Worm (Caenorhabditis elegans) whole organism, young adult: ENCODE results near the gene dohh-1.

Experiments used
- B0019.2 ChIP-seq: fragments of 200-800 bp; sonication (Bioruptor generic); conservative IDR thresholded peaks from 2 replicates; pipeline ENCODE4 v1.3.6; 2022; ENCODE audit warnings: missing genetic modification reagents, missing genetic modification characterization, missing compliant biosample characterization
- B0035.1 ChIP-seq: sonication (generic microtip); optimal IDR thresholded peaks from 2 replicates; lab custom pipeline; 2016; ENCODE audit warnings: missing genetic modification characterization, mild to moderate bottlenecking, missing compliant biosample characterization, missing genotype, missing genetic modification reagents
- C06A6.2 ChIP-seq: fragments of 200-800 bp; sonication (Bioruptor generic); conservative IDR thresholded peaks from 2 replicates; pipeline ENCODE4 v1.3.6; 2022; ENCODE audit warnings: missing genetic modification characterization, missing compliant biosample characterization
- F10E7.11 ChIP-seq: sonication (generic microtip); optimal IDR thresholded peaks from 2 replicates; lab custom pipeline; 2017; ENCODE audit warnings: mild to moderate bottlenecking, missing genetic modification characterization, moderate library complexity, missing compliant biosample characterization
- F22D6.2 ChIP-seq: sonication (generic microtip); optimal IDR thresholded peaks from 2 replicates; lab custom pipeline; 2016; ENCODE audit warnings: mild to moderate bottlenecking, missing genetic modification characterization, missing compliant biosample characterization
- F37B4.10 ChIP-seq: fragments of 200-800 bp; sonication (Bioruptor generic); IDR thresholded peaks from 2 replicates; pipeline ENCODE4 v1.3.6; 2022; ENCODE audit warnings: missing genetic modification characterization, missing compliant biosample characterization
- F49E8.2 ChIP-seq: sonication (generic microtip); optimal IDR thresholded peaks from 3 replicates; lab custom pipeline; 2017; ENCODE audit warnings: missing genetic modification characterization, mild to moderate bottlenecking, missing compliant biosample characterization, antibody characterized with exemption, moderate library complexity; ENCODE audit not compliant: insufficient read depth
- F55B11.4 ChIP-seq: sonication (generic microtip); optimal IDR thresholded peaks from 2 replicates; lab custom pipeline; 2016; ENCODE audit warnings: missing compliant biosample characterization, missing genetic modification characterization, borderline replicate concordance; ENCODE audit not compliant: insufficient read depth
- F57C9.4 ChIP-seq: sonication (generic microtip); optimal IDR thresholded peaks from 2 replicates; lab custom pipeline; 2017; ENCODE audit warnings: mild to moderate bottlenecking, missing genetic modification characterization, missing compliant biosample characterization
- K11D2.4 ChIP-seq: fragments of 200-800 bp; sonication (Bioruptor generic); IDR thresholded peaks from 2 replicates; pipeline ENCODE4 v1.3.6; 2022; ENCODE audit warnings: missing genetic modification reagents, missing genetic modification characterization, missing compliant biosample characterization
- T26A5.8 ChIP-seq: sonication (generic microtip); optimal IDR thresholded peaks from 2 replicates; lab custom pipeline; 2016; ENCODE audit warnings: missing genetic modification characterization, missing compliant biosample characterization
- Y53F4B.3 ChIP-seq: fragments of 200-800 bp; sonication (Bioruptor generic); IDR thresholded peaks from 2 replicates; pipeline ENCODE4 v1.3.6; 2022; ENCODE audit warnings: missing genetic modification reagents, missing genetic modification characterization, missing compliant biosample characterization
- akir-1 ChIP-seq: fragments of 200-800 bp; sonication (Bioruptor generic); optimal IDR thresholded peaks from 2 replicates; lab custom pipeline; 2018; ENCODE audit warnings: mild to moderate bottlenecking, missing genetic modification characterization, moderate library complexity, missing compliant biosample characterization
- ama-1 ChIP-seq, 3 experiments: fragments of 150-350 bp in 1 of 3; sonication (generic microtip) in 2 of 3; optimal IDR thresholded peaks; 2 replicates each; lab custom pipeline; 2014 to 2018; ENCODE audit warnings: missing biosample characterization in 2 of 3, missing genetic modification characterization in 2 of 3, missing genetic modification reagents in 2 of 3
- aptf-3 ChIP-seq: fragments of 200-800 bp; sonication (Bioruptor generic); IDR thresholded peaks from 2 replicates; pipeline ENCODE4 v1.3.6; 2022; ENCODE audit warnings: missing genetic modification characterization, missing compliant biosample characterization
- bed-2 ChIP-seq: fragments of 200-800 bp; sonication (Bioruptor generic); IDR thresholded peaks from 2 replicates; pipeline ENCODE4 v1.3.6; 2022; ENCODE audit warnings: missing genetic modification reagents, missing genetic modification characterization, missing compliant biosample characterization
- cebp-2 ChIP-seq: fragments of 200-800 bp; sonication (Bioruptor generic); IDR thresholded peaks from 2 replicates; pipeline ENCODE4 v1.3.6; 2022; ENCODE audit warnings: missing genetic modification characterization, missing compliant biosample characterization
- ceh-100 ChIP-seq: fragments of 200-800 bp; sonication (Bioruptor generic); IDR thresholded peaks from 2 replicates; pipeline ENCODE4 v1.3.6; 2022; ENCODE audit warnings: missing genetic modification reagents, missing genetic modification characterization, missing compliant biosample characterization
- ceh-27 ChIP-seq: fragments of 200-800 bp; sonication (Bioruptor generic); optimal IDR thresholded peaks from 2 replicates; lab custom pipeline; 2018; ENCODE audit warnings: mild to moderate bottlenecking, missing genetic modification characterization, moderate library complexity, missing compliant biosample characterization
- dox-1 ChIP-seq: fragments of 200-800 bp; sonication (Bioruptor generic); IDR thresholded peaks from 2 replicates; pipeline ENCODE4 v1.3.6; 2022; ENCODE audit warnings: missing genetic modification reagents, missing genetic modification characterization, missing compliant biosample characterization
- dpl-1 ChIP-seq: fragments of 150-350 bp; optimal IDR thresholded peaks from 2 replicates; lab custom pipeline; 2014; ENCODE audit warnings: missing biosample characterization, missing genetic modification reagents, missing genetic modification characterization
- egl-18 ChIP-seq: fragments of 200-800 bp; sonication (Bioruptor generic); IDR thresholded peaks from 2 replicates; pipeline ENCODE4 v1.3.6; 2022; ENCODE audit warnings: missing genetic modification reagents, missing genetic modification characterization, missing compliant biosample characterization
- fkh-3 ChIP-seq: sonication (generic microtip); optimal IDR thresholded peaks from 2 replicates; lab custom pipeline; 2016; ENCODE audit warnings: mild to moderate bottlenecking, missing genetic modification characterization, missing compliant biosample characterization
- hlh-12 ChIP-seq: sonication (generic microtip); optimal IDR thresholded peaks from 2 replicates; lab custom pipeline; 2016; ENCODE audit warnings: missing genetic modification characterization, missing compliant biosample characterization
- hmg-20 ChIP-seq: fragments of 200-800 bp; sonication (Bioruptor generic); IDR thresholded peaks from 2 replicates; pipeline ENCODE4 v1.3.6; 2022; ENCODE audit warnings: missing genetic modification reagents, missing genetic modification characterization, missing compliant biosample characterization
- hrde-1 ChIP-seq: sonication (generic microtip); optimal IDR thresholded peaks from 2 replicates; lab custom pipeline; 2016; ENCODE audit warnings: missing genetic modification characterization, mild to moderate bottlenecking, missing compliant biosample characterization, moderate library complexity, missing genotype, missing genetic modification reagents, borderline replicate concordance
- hsf-1 ChIP-seq: fragments of 200-800 bp; sonication (Bioruptor generic); IDR thresholded peaks from 2 replicates; pipeline ENCODE4 v1.3.6; 2022; ENCODE audit warnings: missing genetic modification reagents, missing genetic modification characterization, missing compliant biosample characterization
- let-526 ChIP-seq: fragments of 200-800 bp; sonication (Bioruptor generic); IDR thresholded peaks from 2 replicates; pipeline ENCODE4 v1.3.6; 2022; ENCODE audit warnings: missing genetic modification reagents, missing genetic modification characterization, missing compliant biosample characterization
- lin-54 ChIP-seq: fragments of 200-800 bp; sonication (Bioruptor generic); optimal IDR thresholded peaks from 2 replicates; lab custom pipeline; 2018; ENCODE audit warnings: mild to moderate bottlenecking, missing genetic modification characterization, missing compliant biosample characterization
- madf-10 ChIP-seq: sonication (generic microtip); optimal IDR thresholded peaks from 2 replicates; lab custom pipeline; 2016; ENCODE audit warnings: mild to moderate bottlenecking, missing genetic modification characterization, missing compliant biosample characterization
- madf-6 ChIP-seq: fragments of 200-800 bp; sonication (Bioruptor generic); IDR thresholded peaks from 2 replicates; pipeline ENCODE4 v1.3.6; 2022; ENCODE audit warnings: missing genetic modification reagents, missing genetic modification characterization, missing compliant biosample characterization
- mes-4 ChIP-seq: sonication (generic microtip); optimal IDR thresholded peaks from 2 replicates; lab custom pipeline; 2016; ENCODE audit warnings: missing genotype, missing genetic modification characterization, missing compliant biosample characterization
- nfya-2 ChIP-seq: fragments of 200-800 bp; sonication (Bioruptor generic); IDR thresholded peaks from 2 replicates; pipeline ENCODE4 v1.3.6; 2022; ENCODE audit warnings: missing genetic modification reagents, missing genetic modification characterization, missing compliant biosample characterization
- pbrm-1 ChIP-seq: fragments of 200-800 bp; sonication (Bioruptor generic); IDR thresholded peaks from 2 replicates; pipeline ENCODE4 v1.3.6; 2022; ENCODE audit warnings: missing genetic modification reagents, missing genetic modification characterization, missing compliant biosample characterization
- rcor-1 ChIP-seq: fragments of 200-800 bp; sonication (Bioruptor generic); IDR thresholded peaks from 2 replicates; pipeline ENCODE4 v1.3.6; 2022; ENCODE audit warnings: missing genetic modification reagents, missing genetic modification characterization, missing compliant biosample characterization
- rpc-1 ChIP-seq, 2 experiments: fragments of 150-350 bp in 1 of 2; sonication (generic microtip) in 1 of 2; optimal IDR thresholded peaks; 2 replicates each; lab custom pipeline; 2014 to 2018; ENCODE audit warnings: missing biosample characterization in 1 of 2, missing genetic modification characterization in 1 of 2, missing genetic modification reagents in 1 of 2, missing genotype in 1 of 2
- snpc-1.1 ChIP-seq: sonication (generic microtip); optimal IDR thresholded peaks from 2 replicates; lab custom pipeline; 2017; ENCODE audit warnings: missing genetic modification characterization, mild to moderate bottlenecking, missing compliant biosample characterization, antibody characterized with exemption, moderate library complexity, missing genotype, missing genetic modification reagents; ENCODE audit not compliant: insufficient read depth
- snpc-3.4 ChIP-seq: sonication (generic microtip); optimal IDR thresholded peaks from 2 replicates; lab custom pipeline; 2017; ENCODE audit warnings: missing genetic modification characterization, mild to moderate bottlenecking, missing compliant biosample characterization, antibody characterized with exemption, moderate library complexity, missing genotype, missing genetic modification reagents
- somi-1 ChIP-seq: fragments of 200-800 bp; sonication (Bioruptor generic); optimal IDR thresholded peaks from 2 replicates; lab custom pipeline; 2018; ENCODE audit warnings: mild to moderate bottlenecking, missing genetic modification characterization, missing compliant biosample characterization
- sptf-2 ChIP-seq: fragments of 200-800 bp; sonication (Bioruptor generic); optimal IDR thresholded peaks from 2 replicates; lab custom pipeline; 2018; ENCODE audit warnings: mild to moderate bottlenecking, missing genetic modification characterization, missing compliant biosample characterization
- tbp1 ChIP-seq: fragments of 200-800 bp; sonication (Bioruptor generic); optimal IDR thresholded peaks from 2 replicates; lab custom pipeline; 2018; ENCODE audit warnings: mild to moderate bottlenecking, missing genetic modification characterization, missing compliant biosample characterization
- tbx-9 ChIP-seq: sonication (generic microtip); optimal IDR thresholded peaks from 2 replicates; lab custom pipeline; 2016; ENCODE audit warnings: borderline replicate concordance, missing genetic modification characterization, inconsistent platforms, missing compliant biosample characterization
- zim-3 ChIP-seq: sonication (generic microtip); optimal IDR thresholded peaks from 2 replicates; lab custom pipeline; 2017; ENCODE audit warnings: mild to moderate bottlenecking, missing genetic modification characterization, moderate library complexity, missing compliant biosample characterization
- ztf-18 ChIP-seq: sonication (generic microtip); optimal IDR thresholded peaks from 2 replicates; lab custom pipeline; 2016; ENCODE audit warnings: missing genotype, mild to moderate bottlenecking, missing genetic modification characterization, missing compliant biosample characterization
- ztf-25 ChIP-seq: fragments of 200-800 bp; sonication (Bioruptor generic); IDR thresholded peaks from 2 replicates; pipeline ENCODE4 v1.3.6; 2022; ENCODE audit warnings: missing genetic modification reagents, missing genetic modification characterization, missing compliant biosample characterization
- ztf-26 ChIP-seq: sonication (generic microtip); optimal IDR thresholded peaks from 2 replicates; lab custom pipeline; 2017; ENCODE audit warnings: missing genetic modification characterization, missing compliant biosample characterization
- ztf-28 ChIP-seq: fragments of 200-800 bp; sonication (Bioruptor generic); IDR thresholded peaks from 2 replicates; pipeline ENCODE4 v1.3.6; 2022; ENCODE audit warnings: missing genetic modification reagents, missing genetic modification characterization, missing compliant biosample characterization

The dohh-1 gene

DNA sequence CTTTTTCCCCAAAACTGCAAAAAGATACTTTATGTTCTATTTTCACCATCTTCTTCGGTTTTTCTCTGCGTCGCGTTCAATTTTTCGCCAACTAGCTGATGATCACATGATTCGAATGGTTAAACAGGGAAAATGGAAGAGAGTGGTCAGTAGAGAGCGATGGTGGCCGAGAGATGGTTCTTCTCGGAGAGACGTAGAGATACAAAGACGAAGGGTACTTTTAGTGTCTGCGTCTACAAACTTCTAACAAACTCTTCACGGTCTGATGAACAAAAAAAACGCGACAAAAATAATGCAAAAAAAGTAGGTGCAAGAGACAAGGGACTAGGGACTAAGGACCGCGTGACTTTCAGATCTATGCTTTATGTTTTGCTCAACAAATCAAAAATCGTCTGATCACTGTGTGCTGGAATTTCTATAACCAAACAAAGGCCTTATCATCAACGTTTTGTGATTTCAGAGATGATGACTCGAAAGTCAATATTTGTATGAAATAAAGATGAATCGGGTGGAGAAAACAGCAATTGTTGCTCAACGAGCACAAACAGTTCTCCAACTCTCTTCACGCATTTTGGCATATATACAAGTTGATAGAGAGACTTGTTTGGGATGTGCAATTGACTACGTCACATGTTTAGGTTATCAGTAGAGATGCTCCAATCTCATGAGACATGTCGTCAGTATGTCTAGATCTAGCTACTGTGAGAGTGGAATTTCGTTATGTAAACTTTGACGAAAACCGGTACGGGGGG is 27.6 kb upstream of the dohh-1 start (continued):
- TF ChIP-seq dox-1 (GFP tag; lab: Robert Waterston, UW): peak; percentile 72
- TF ChIP-seq snpc-3.4 (tag; lab: Kevin White, UChicago): no peak
- TF ChIP-seq hsf-1 (GFP tag; lab: Robert Waterston, UW): no peak
- TF ChIP-seq akir-1 (GFP tag; lab: Kevin White, UChicago): no peak
- TF ChIP-seq F10E7.11: peak; percentile 66
- TF ChIP-seq Y53F4B.3: no peak
- peak; percentile 22 for TF ChIP-seq B0035.1
- TF ChIP-seq ceh-100: no peak
- peak; percentile 47 for TF ChIP-seq lin-54
- TF ChIP-seq aptf-3: no peak
- no peak for TF ChIP-seq ztf-18
- no peak for TF ChIP-seq F57C9.4 (tag; lab: Kevin White, UChicago)
- TF ChIP-seq bed-2: no peak
- peak; percentile 87 for TF ChIP-seq somi-1 (GFP tag; lab: Kevin White, UChicago)
- TF ChIP-seq K11D2.4 (GFP tag; lab: Robert Waterston, UW): peak; percentile 74
- no peak for TF ChIP-seq mes-4 (tag; lab: Kevin White, UChicago)
- TF ChIP-seq rcor-1 (GFP tag; lab: Robert Waterston, UW): peak; percentile 70
- no peak for TF ChIP-seq F37B4.10 (GFP tag; lab: Robert Waterston, UW)
- TF ChIP-seq fkh-3 (tag; lab: Kevin White, UChicago): no peak
- TF ChIP-seq sptf-2 (GFP tag; lab: Kevin White, UChicago): no peak
- TF ChIP-seq madf-6 (GFP tag; lab: Robert Waterston, UW): no peak
- TF ChIP-seq F55B11.4 (tag; lab: Kevin White, UChicago): no peak
- no peak for TF ChIP-seq F49E8.2 (tag; lab: Kevin White, UChicago)
- TF ChIP-seq C06A6.2: peak; percentile 76
- TF ChIP-seq cebp-2 (GFP tag; lab: Robert Waterston, UW): no peak
- TF ChIP-seq rpc-1 (optimal IDR thresholded peaks at IDR 0.05; lab: Kevin White, UChicago): no peak
- TF ChIP-seq rpc-1 (tag; optimal IDR thresholded peaks at IDR 0.05; lab: Kevin White, UChicago): no peak
- no peak for TF ChIP-seq dpl-1 (GFP tag; lab: Kevin White, UChicago)
- no peak for TF ChIP-seq ztf-25 (GFP tag; lab: Robert Waterston, UW)
- TF ChIP-seq hrde-1 (tag; lab: Kevin White, UChicago): no peak
- peak; percentile 76 for TF ChIP-seq F22D6.2 (tag; lab: Kevin White, UChicago)
- TF ChIP-seq tbx-9 (tag; lab: Kevin White, UChicago): no peak
- TF ChIP-seq hlh-12 (tag; lab: Kevin White, UChicago): no peak
- TF ChIP-seq ztf-28 (GFP tag; lab: Robert Waterston, UW): no peak
- no peak for TF ChIP-seq T26A5.8 (tag; lab: Kevin White, UChicago)
- peak; percentile 76 for TF ChIP-seq ztf-26 (tag; lab: Kevin White, UChicago)
- TF ChIP-seq hmg-20 (GFP tag; lab: Robert Waterston, UW): 0 out of 2 replicates have a peak, but pooled peaks have one; percentile 14
- no peak for TF ChIP-seq B0019.2
- no peak for TF ChIP-seq zim-3 (tag; lab: Kevin White, UChicago)
- TF ChIP-seq snpc-1.1: peak; percentile 5
- peak; percentile 64; the same call in 1 of the 2 replicates for TF ChIP-seq let-526 (GFP tag; lab: Robert Waterston, UW)
- TF ChIP-seq nfya-2 (GFP tag; lab: Robert Waterston, UW): no peak
- TF ChIP-seq ceh-27 (GFP tag; lab: Kevin White, UChicago): peak; percentile 82
- no peak for TF ChIP-seq egl-18
- TF ChIP-seq tbp1: peak; percentile 52
- TF ChIP-seq ama-1 (optimal IDR thresholded peaks at IDR 0.05; lab: Kevin White, UChicago): no peak
- TF ChIP-seq ama-1 (GFP tag; optimal IDR thresholded peaks at IDR 0.05; lab: Kevin White, UChicago): peak in 1 of 2 experiments; percentile 12
- TF ChIP-seq madf-10: peak; percentile 67
- TF ChIP-seq pbrm-1 (GFP tag; lab: Robert Waterston, UW): peak; percentile 45; the same call in 1 of the 2 replicates
